Fruit fly (Drosophila melanogaster): ENCODE data around the gene CG3149.

Gene CG3149

DNA sequence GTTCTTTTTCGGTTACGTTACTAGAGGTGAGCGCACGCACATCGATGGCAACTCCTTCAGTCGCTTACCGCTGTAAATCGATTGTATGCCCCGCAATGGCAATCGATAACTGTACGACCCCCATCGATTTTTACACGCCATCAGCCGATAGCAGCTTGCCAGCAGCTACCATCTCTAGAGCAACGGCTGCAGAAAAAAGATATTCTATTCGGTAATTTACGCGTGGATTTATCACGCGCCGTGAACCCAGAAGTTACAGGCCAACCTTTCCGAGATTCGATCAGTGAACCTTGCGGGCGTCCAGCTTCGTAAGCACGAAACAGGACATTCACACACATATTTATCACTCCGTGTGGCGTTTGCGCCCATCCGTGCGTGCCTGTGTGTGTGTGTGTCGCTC, 29.1 kb downstream of the CG3149 start, which contains the start of the genes Sirt4 and CG4119:
Gene Sirt4, minus strand, starts transcription at position 39 of the 400 bp plus-strand sequence.
Gene CG4119, plus strand, starts transcription at position 151 of the 400 bp plus-strand sequence.
- TF ChIP-seq sv (GFP tag; optimal IDR thresholded peaks at IDR 0.05) (no peak), foxo (GFP tag; optimal IDR thresholded peaks at IDR 0.05) (peak in 1 of 2 experiments; percentile 23), Sp1 (GFP tag; optimal IDR thresholded peaks at IDR 0.05) (peak; percentile 18), Hr78 (GFP tag; optimal IDR thresholded peaks at IDR 0.05) (no peak), tai (GFP tag; optimal IDR thresholded peaks at IDR 0.05) (no peak), Abd-B (GFP tag; optimal IDR thresholded peaks at IDR 0.05) (no peak), pan (optimal IDR thresholded peaks at IDR 0.05) (no peak), Rel (GFP tag; optimal IDR thresholded peaks at IDR 0.05) (no peak), Rel (tag; optimal IDR thresholded peaks at IDR 0.05) (peak; percentile 73), Dfd (GFP tag; optimal IDR thresholded peaks at IDR 0.05) (no peak), Myc (optimal IDR thresholded peaks at IDR 0.05) (no peak), Hr83 (GFP tag; optimal IDR thresholded peaks at IDR 0.05; ENCODE audit: poor library complexity, severe bottlenecking) (peak; percentile 76), dmrt93B (GFP tag; optimal IDR thresholded peaks at IDR 0.05) (no peak), HLH106 (tag; optimal IDR thresholded peaks at IDR 0.05) (peak; percentile 11), sage (GFP tag; optimal IDR thresholded peaks at IDR 0.05) (no peak), lola (GFP tag; optimal IDR thresholded peaks at IDR 0.05) (no peak), OdsH (GFP tag; optimal IDR thresholded peaks at IDR 0.05) (no peak), woc (GFP tag; optimal IDR thresholded peaks at IDR 0.05) (no peak), Vsx2 (GFP tag; optimal IDR thresholded peaks at IDR 0.05; ENCODE audit: partially characterized antibody) (no peak), psq (GFP tag; optimal IDR thresholded peaks at IDR 0.05) (no peak), GATAd (GFP tag; optimal IDR thresholded peaks at IDR 0.05) (no peak), Dif (GFP tag; optimal IDR thresholded peaks at IDR 0.05; ENCODE audit: partially characterized antibody) (no peak), dl (GFP tag; optimal IDR thresholded peaks at IDR 0.05; ENCODE audit: insufficient read depth in 1 of 2, partially characterized antibody in 2 of 2) (no peak), brk (GFP tag; optimal IDR thresholded peaks at IDR 0.05) (no peak), Mio (GFP tag; optimal IDR thresholded peaks at IDR 0.05) (no peak), ey (GFP tag; optimal IDR thresholded peaks at IDR 0.05) (no peak), br (GFP tag; optimal IDR thresholded peaks at IDR 0.05) (peak; percentile 2), Jra (GFP tag; optimal IDR thresholded peaks at IDR 0.05) (peak; percentile 50), CrebA (GFP tag; optimal IDR thresholded peaks at IDR 0.05; ENCODE audit: borderline replicate concordance) (no peak), N (GFP tag; optimal IDR thresholded peaks at IDR 0.05) (peak; percentile 32), CG32264 (GFP tag; optimal IDR thresholded peaks at IDR 0.05) (no peak), Hnf4 (GFP tag; optimal IDR thresholded peaks at IDR 0.05) (no peak), h (GFP tag; optimal IDR thresholded peaks at IDR 0.05) (peak; percentile 56), rgr (GFP tag; optimal IDR thresholded peaks at IDR 0.05) (peak; percentile 31)

DNA sequence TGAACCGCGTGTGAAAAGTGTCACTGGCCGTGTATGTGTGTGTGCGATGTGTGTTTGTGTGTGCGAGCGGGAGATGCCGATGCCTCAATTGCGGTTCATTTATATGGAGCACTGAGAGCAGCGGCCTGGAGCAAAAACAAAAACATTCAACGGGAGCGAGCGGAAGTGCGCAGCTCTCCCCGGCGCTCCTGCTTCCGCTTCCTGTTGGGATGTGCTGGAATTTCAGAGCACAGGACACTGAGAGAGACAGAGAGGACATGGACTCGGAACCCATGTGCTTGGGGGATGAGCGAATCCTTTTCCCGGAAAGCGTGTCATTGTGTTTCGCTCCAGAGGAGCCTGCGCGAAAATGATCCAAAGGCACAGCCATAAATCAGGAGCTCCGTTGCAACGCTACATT, 30.8 kb downstream of the CG3149 start:
- no peak for TF ChIP-seq CG32264 (GFP tag; optimal IDR thresholded peaks at IDR 0.05)
- no peak for TF ChIP-seq lola (GFP tag; optimal IDR thresholded peaks at IDR 0.05)
- no peak for TF ChIP-seq brk (GFP tag; optimal IDR thresholded peaks at IDR 0.05)
- TF ChIP-seq OdsH (GFP tag; optimal IDR thresholded peaks at IDR 0.05): no peak
- TF ChIP-seq Hr83 (GFP tag; optimal IDR thresholded peaks at IDR 0.05; ENCODE audit: poor library complexity, severe bottlenecking): no peak
- no peak for TF ChIP-seq Sp1 (GFP tag; optimal IDR thresholded peaks at IDR 0.05)
- TF ChIP-seq pan (optimal IDR thresholded peaks at IDR 0.05): no peak
- no peak for TF ChIP-seq tai (GFP tag; optimal IDR thresholded peaks at IDR 0.05)
- TF ChIP-seq Jra (GFP tag; optimal IDR thresholded peaks at IDR 0.05): no peak
- TF ChIP-seq HLH106 (tag; optimal IDR thresholded peaks at IDR 0.05): no peak
- TF ChIP-seq N (GFP tag; optimal IDR thresholded peaks at IDR 0.05): no peak
- TF ChIP-seq Dif (GFP tag; optimal IDR thresholded peaks at IDR 0.05; ENCODE audit: partially characterized antibody): no peak
- no peak for TF ChIP-seq rgr (GFP tag; optimal IDR thresholded peaks at IDR 0.05)
- no peak for TF ChIP-seq dsf (GFP tag; optimal IDR thresholded peaks at IDR 0.05; ENCODE audit: borderline replicate concordance)
- TF ChIP-seq Abd-B (GFP tag; optimal IDR thresholded peaks at IDR 0.05): no peak
- TF ChIP-seq Dfd (GFP tag; optimal IDR thresholded peaks at IDR 0.05): no peak
- TF ChIP-seq GATAd (GFP tag; optimal IDR thresholded peaks at IDR 0.05): no peak
- TF ChIP-seq CG9705 (GFP tag; optimal IDR thresholded peaks at IDR 0.05): no peak
- no peak for TF ChIP-seq foxo (GFP tag; optimal IDR thresholded peaks at IDR 0.05)
- no peak for TF ChIP-seq Hr78 (GFP tag; optimal IDR thresholded peaks at IDR 0.05)

DNA sequence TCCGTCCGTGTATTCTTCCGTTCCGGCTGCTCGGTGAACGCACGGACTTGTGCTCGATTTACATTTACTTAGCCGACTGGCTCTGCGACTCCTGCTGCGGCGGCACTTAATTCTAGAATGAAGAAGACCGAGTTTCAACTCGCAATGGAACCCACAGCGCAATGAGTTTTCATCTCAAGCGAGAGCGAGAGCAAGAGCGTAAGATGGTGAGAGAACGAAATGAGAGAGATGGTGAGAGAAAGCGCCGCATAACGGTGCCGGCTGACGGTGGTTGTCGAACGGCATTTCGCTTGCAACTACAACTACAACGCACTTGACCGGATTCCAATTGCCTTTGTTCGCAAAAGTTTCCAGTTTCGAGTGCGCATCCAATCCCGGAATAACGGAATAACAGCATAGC, 32.2 kb downstream of the CG3149 start, which contains the start of gene OtopLc:
Gene OtopLc, minus strand, starts transcription at position 101 of the 400 bp plus-strand sequence.
- TF ChIP-seq jim (GFP tag; optimal IDR thresholded peaks at IDR 0.05) (no peak), tai (GFP tag; optimal IDR thresholded peaks at IDR 0.05) (no peak), rgr (GFP tag; optimal IDR thresholded peaks at IDR 0.05) (no peak), dsf (GFP tag; optimal IDR thresholded peaks at IDR 0.05; ENCODE audit: borderline replicate concordance) (no peak), pan (optimal IDR thresholded peaks at IDR 0.05) (no peak)

Measured in whole organism, wandering third instar larva.